Worm (Caenorhabditis elegans): ENCODE measurements around the gene prp-8.

Gene prp-8

ce11 chrIII:8191695-8192094 is 27.5 kb downstream of the prp-8 start, which contains the start of gene C50C3.1:
Gene C50C3.1 (plus strand): TSS chrIII:8191995.
- TF ChIP-seq hmg-1.2 (GFP tag; IDR thresholded peaks at IDR 0.05) = peak; percentile 36; the same call in 1 of the 2 replicates
- no peak for TF ChIP-seq madf-6 (GFP tag; IDR thresholded peaks at IDR 0.05)
- TF ChIP-seq unc-130 (GFP tag; optimal IDR thresholded peaks at IDR 0.05) = no peak
- peak; percentile 48 for TF ChIP-seq lsl-1 (GFP tag; optimal IDR thresholded peaks at IDR 0.05)

DNA sequence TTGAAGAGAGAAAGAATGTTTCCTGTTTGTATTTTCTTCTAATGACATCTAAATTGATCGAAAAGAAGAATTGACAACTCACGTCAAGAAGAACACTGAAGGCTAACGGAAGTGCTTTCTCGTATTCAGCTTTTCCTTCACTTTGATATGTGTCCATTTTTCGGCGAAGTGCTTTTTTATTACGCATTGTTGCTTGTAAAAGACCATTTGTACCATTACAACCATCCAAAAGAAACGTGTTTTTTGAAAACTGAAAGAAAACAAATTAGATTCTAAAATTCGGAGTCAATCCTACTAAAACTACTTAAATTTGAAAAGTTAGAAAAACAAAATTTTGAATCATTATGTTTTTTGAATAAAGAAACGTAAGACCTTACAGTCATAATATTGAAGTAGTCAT is 34.9 kb downstream of the prp-8 start:
- TF ChIP-seq B0035.1 (tag; optimal IDR thresholded peaks at IDR 0.05) (no peak), snpc-4 (GFP tag; optimal IDR thresholded peaks at IDR 0.05) (no peak), snpc-4 (tag; optimal IDR thresholded peaks at IDR 0.05) (no peak), egl-44 (GFP tag; IDR thresholded peaks at IDR 0.05) (no peak), C06A6.2 (GFP tag; conservative IDR thresholded peaks at IDR 0.05) (no peak), atf-7 (tag; optimal IDR thresholded peaks at IDR 0.05) (no peak), F37B4.10 (GFP tag; IDR thresholded peaks at IDR 0.05) (no peak), him-1 (tag; optimal IDR thresholded peaks at IDR 0.05) (no peak), ceh-100 (GFP tag; IDR thresholded peaks at IDR 0.05) (no peak), mcd-1 (GFP tag; IDR thresholded peaks at IDR 0.05) (no peak), Y95B8A.8 (GFP tag; IDR thresholded peaks at IDR 0.05) (no peak), athp-1 (tag; optimal IDR thresholded peaks at IDR 0.05) (no peak), B0261.1 (tag; optimal IDR thresholded peaks at IDR 0.05) (no peak), rcor-1 (GFP tag; IDR thresholded peaks at IDR 0.05) (no peak)

- no peak for TF ChIP-seq zim-3 (tag; optimal IDR thresholded peaks at IDR 0.05)
- TF ChIP-seq bed-2 (GFP tag; IDR thresholded peaks at IDR 0.05) = no peak
- TF ChIP-seq egl-18 (GFP tag; IDR thresholded peaks at IDR 0.05) = no peak
- no peak for TF ChIP-seq lin-40 (tag; optimal IDR thresholded peaks at IDR 0.05)
- TF ChIP-seq K12H6.12 (tag; optimal IDR thresholded peaks at IDR 0.05) = no peak
- no peak for TF ChIP-seq sea-2 (GFP tag; IDR thresholded peaks at IDR 0.05)
- TF ChIP-seq dox-1 (GFP tag; IDR thresholded peaks at IDR 0.05) = no peak
Observed at ce11 chrIII:8201117-8201516, 36.9 kb downstream of the prp-8 start, which contains the start of gene unc-36. Gene unc-36 (minus strand): TSS chrIII:8201217.

- TF ChIP-seq K12H6.12 (tag; optimal IDR thresholded peaks at IDR 0.05) (peak; percentile 65), aptf-3 (GFP tag; IDR thresholded peaks at IDR 0.05) (no peak)
Observed at ce11 chrIII:8201760-8202159, 37.6 kb downstream of the prp-8 start.

- TF ChIP-seq bed-2 (GFP tag; IDR thresholded peaks at IDR 0.05) (no peak), ama-1 (optimal IDR thresholded peaks at IDR 0.05) (no peak), ama-1 (GFP tag; optimal IDR thresholded peaks at IDR 0.05) (no peak), K11D2.4 (GFP tag; IDR thresholded peaks at IDR 0.05) (no peak), nfya-1 (tag; optimal IDR thresholded peaks at IDR 0.05; ENCODE audit: borderline replicate concordance, insufficient read depth) (no peak), unc-62 (GFP tag; optimal IDR thresholded peaks at IDR 0.05) (no peak), dox-1 (GFP tag; IDR thresholded peaks at IDR 0.05) (no peak), cebp-2 (GFP tag; IDR thresholded peaks at IDR 0.05) (no peak), Y53F4B.3 (GFP tag; IDR thresholded peaks at IDR 0.05) (no peak), tlf-1 (GFP tag; optimal IDR thresholded peaks at IDR 0.05) (no peak), akir-1 (GFP tag; optimal IDR thresholded peaks at IDR 0.05) (no peak), F23B12.7 (tag; optimal IDR thresholded peaks at IDR 0.05; ENCODE audit: insufficient read depth) (no peak)
Observed at ce11 chrIII:8202754-8203153, 38.6 kb downstream of the prp-8 start, which contains the start of gene snb-5. Gene snb-5 (plus strand): TSS chrIII:8203054.

Data from whole organism, young adult.